Worm (Caenorhabditis elegans): ENCODE data around the gene str-149.

- TF ChIP-seq him-1 (tag; optimal IDR thresholded peaks at IDR 0.05) (no peak), dao-5 (tag; optimal IDR thresholded peaks at IDR 0.05) (no peak), W03F9.2 (tag; optimal IDR thresholded peaks at IDR 0.05) (no peak)
Observed at ce11 chrV:16539666-16540065, 33.6 kb upstream of the str-149 start.
